Fruit fly (Drosophila melanogaster) whole organism, wandering third instar larva: Measurements from ENCODE around the gene CG15042.

Source experiments
- CG32264 ChIP-seq: fragments of 200-800 bp; sonication (Bioruptor generic); optimal IDR thresholded peaks from 2 replicates; lab custom pipeline; 2016; ENCODE audit warnings: missing biosample characterization, missing genetic modification characterization
- GATAd ChIP-seq: sonication (Bioruptor generic); optimal IDR thresholded peaks from 2 replicates; lab custom pipeline; 2016; ENCODE audit warnings: missing biosample characterization, missing genetic modification characterization
- Sp1 ChIP-seq: fragments of 200-800 bp; sonication (Bioruptor generic); optimal IDR thresholded peaks from 3 replicates; lab custom pipeline; 2019; ENCODE audit warnings: missing biosample characterization, mild to moderate bottlenecking, missing genetic modification characterization, moderate library complexity
- fru ChIP-seq: fragments of 200-800 bp; sonication (Bioruptor generic); optimal IDR thresholded peaks from 3 replicates; lab custom pipeline; 2016; ENCODE audit warnings: missing biosample characterization, mild to moderate bottlenecking, missing genetic modification characterization
- jim ChIP-seq: fragments of 175-275, 200-325 bp; sonication (Bioruptor generic); optimal IDR thresholded peaks from 2 replicates; lab custom pipeline; 2016; ENCODE audit warnings: missing biosample characterization, mild to moderate bottlenecking, missing genetic modification characterization
- lola ChIP-seq: fragments of >200 bp; optimal IDR thresholded peaks from 2 replicates; lab custom pipeline; 2017; ENCODE audit warnings: missing biosample characterization, missing genetic modification characterization
- sv ChIP-seq: fragments of 200-800 bp; sonication (Bioruptor generic); optimal IDR thresholded peaks from 3 replicates; lab custom pipeline; 2016; ENCODE audit warnings: missing biosample characterization, missing genetic modification characterization

- no peak for TF ChIP-seq fru (GFP tag; lab: Kevin White, UChicago)
- TF ChIP-seq jim (GFP tag; lab: Kevin White, UChicago): no peak
- no peak for TF ChIP-seq GATAd
- TF ChIP-seq Sp1: no peak
- no peak for TF ChIP-seq CG32264
- TF ChIP-seq lola (GFP tag; lab: Kevin White, UChicago): no peak
- no peak for TF ChIP-seq sv (GFP tag; lab: Kevin White, UChicago)
Observed at dm6 chrX:18534393-18534792, 6.3 kb upstream of the CG15042 start.
